Worm (Caenorhabditis elegans) whole organism, young adult: Measurements from ENCODE around the gene ZK180.7.
A peak's percentile ranks its signal among the peaks of the same experiment; 100 is the strongest.

Experiments
- B0261.1 ChIP-seq: sonication (generic microtip); optimal IDR thresholded peaks from 2 replicates; lab custom pipeline; 2016; ENCODE audit warnings: mild to moderate bottlenecking, missing genetic modification characterization, moderate library complexity, missing compliant biosample characterization
- C06A6.2 ChIP-seq: fragments of 200-800 bp; sonication (Bioruptor generic); conservative IDR thresholded peaks from 2 replicates; pipeline ENCODE4 v1.3.6; 2022; ENCODE audit warnings: missing genetic modification characterization, missing compliant biosample characterization
- F23B12.7 ChIP-seq: sonication (generic microtip); optimal IDR thresholded peaks from 2 replicates; lab custom pipeline; 2017; ENCODE audit warnings: missing genetic modification characterization, mild to moderate bottlenecking, missing compliant biosample characterization, antibody characterized with exemption, moderate library complexity; ENCODE audit not compliant: insufficient read depth
- F37B4.10 ChIP-seq: fragments of 200-800 bp; sonication (Bioruptor generic); IDR thresholded peaks from 2 replicates; pipeline ENCODE4 v1.3.6; 2022; ENCODE audit warnings: missing genetic modification characterization, missing compliant biosample characterization
- K11D2.4 ChIP-seq: fragments of 200-800 bp; sonication (Bioruptor generic); IDR thresholded peaks from 2 replicates; pipeline ENCODE4 v1.3.6; 2022; ENCODE audit warnings: missing genetic modification reagents, missing genetic modification characterization, missing compliant biosample characterization
- K12H6.12 ChIP-seq: fragments of 200-800 bp; sonication (Bioruptor generic); optimal IDR thresholded peaks from 2 replicates; lab custom pipeline; 2018; ENCODE audit warnings: mild to moderate bottlenecking, missing genetic modification characterization, missing compliant biosample characterization
- T26A5.8 ChIP-seq: sonication (generic microtip); optimal IDR thresholded peaks from 2 replicates; lab custom pipeline; 2016; ENCODE audit warnings: missing genetic modification characterization, missing compliant biosample characterization
- Y67H2A.10 ChIP-seq: fragments of 200-800 bp; sonication (Bioruptor generic); conservative IDR thresholded peaks from 2 replicates; pipeline ENCODE4 v1.3.6; 2022; ENCODE audit warnings: missing genetic modification reagents, missing genetic modification characterization, missing compliant biosample characterization
- Y95B8A.8 ChIP-seq: fragments of 200-800 bp; sonication (Bioruptor generic); IDR thresholded peaks from 2 replicates; pipeline ENCODE4 v1.3.6; 2022; ENCODE audit warnings: missing genetic modification reagents, missing genetic modification characterization, missing compliant biosample characterization
- akir-1 ChIP-seq: fragments of 200-800 bp; sonication (Bioruptor generic); optimal IDR thresholded peaks from 2 replicates; lab custom pipeline; 2018; ENCODE audit warnings: mild to moderate bottlenecking, missing genetic modification characterization, moderate library complexity, missing compliant biosample characterization
- aptf-2 ChIP-seq: fragments of 200-800 bp; sonication (Bioruptor generic); conservative IDR thresholded peaks from 2 replicates; pipeline ENCODE4 v1.3.6; 2022; ENCODE audit warnings: missing genetic modification reagents, missing genetic modification characterization, missing compliant biosample characterization
- atf-7 ChIP-seq: sonication (generic microtip); optimal IDR thresholded peaks from 2 replicates; lab custom pipeline; 2017; ENCODE audit warnings: mild to moderate bottlenecking, missing genetic modification characterization, missing compliant biosample characterization
- attf-3 ChIP-seq: fragments of 200-800 bp; sonication (Bioruptor generic); conservative IDR thresholded peaks from 2 replicates; pipeline ENCODE4 v1.3.6; 2022; ENCODE audit warnings: missing genetic modification reagents, missing genetic modification characterization, missing compliant biosample characterization
- attf-5 ChIP-seq: fragments of 200-800 bp; sonication (Bioruptor generic); optimal IDR thresholded peaks from 2 replicates; lab custom pipeline; 2018; ENCODE audit warnings: mild to moderate bottlenecking, missing genetic modification characterization, missing compliant biosample characterization
- ceh-79 ChIP-seq: sonication (generic microtip); optimal IDR thresholded peaks from 2 replicates; lab custom pipeline; 2017; ENCODE audit warnings: mild to moderate bottlenecking, missing genetic modification characterization, missing compliant biosample characterization
- ceh-91 ChIP-seq: fragments of 200-800 bp; sonication (Bioruptor generic); IDR thresholded peaks from 2 replicates; pipeline ENCODE4 v1.3.6; 2022; ENCODE audit warnings: missing genetic modification reagents, missing genetic modification characterization, missing compliant biosample characterization
- dpff-1 ChIP-seq: sonication (generic microtip); optimal IDR thresholded peaks from 2 replicates; lab custom pipeline; 2017; ENCODE audit warnings: mild to moderate bottlenecking, missing genetic modification characterization, missing compliant biosample characterization
- dpl-1 ChIP-seq: fragments of 150-350 bp; optimal IDR thresholded peaks from 2 replicates; lab custom pipeline; 2014; ENCODE audit warnings: missing biosample characterization, missing genetic modification reagents, missing genetic modification characterization
- egl-18 ChIP-seq: fragments of 200-800 bp; sonication (Bioruptor generic); IDR thresholded peaks from 2 replicates; pipeline ENCODE4 v1.3.6; 2022; ENCODE audit warnings: missing genetic modification reagents, missing genetic modification characterization, missing compliant biosample characterization
- egl-44 ChIP-seq: fragments of 200-800 bp; sonication (Bioruptor generic); IDR thresholded peaks from 2 replicates; pipeline ENCODE4 v1.3.6; 2022; ENCODE audit warnings: missing genetic modification reagents, missing genetic modification characterization, missing compliant biosample characterization
- ets-4 ChIP-seq: fragments of 200-800 bp; sonication (Bioruptor generic); optimal IDR thresholded peaks from 2 replicates; lab custom pipeline; 2018; ENCODE audit warnings: mild to moderate bottlenecking, missing genetic modification characterization, missing compliant biosample characterization
- hlh-26 ChIP-seq: fragments of 200-800 bp; sonication (Bioruptor generic); conservative IDR thresholded peaks from 2 replicates; pipeline ENCODE4 v1.3.6; 2022; ENCODE audit warnings: missing genetic modification reagents, missing genetic modification characterization, missing compliant biosample characterization
- hmg-20 ChIP-seq: fragments of 200-800 bp; sonication (Bioruptor generic); IDR thresholded peaks from 2 replicates; pipeline ENCODE4 v1.3.6; 2022; ENCODE audit warnings: missing genetic modification reagents, missing genetic modification characterization, missing compliant biosample characterization
- lag-1 ChIP-seq: fragments of 200-800 bp; sonication (Bioruptor generic); IDR thresholded peaks from 2 replicates; pipeline ENCODE4 v1.3.6; 2022; ENCODE audit warnings: missing genetic modification reagents, missing genetic modification characterization, missing compliant biosample characterization
- lin-40 ChIP-seq: sonication (generic microtip); optimal IDR thresholded peaks from 2 replicates; lab custom pipeline; 2016; ENCODE audit warnings: missing genetic modification characterization, mild to moderate bottlenecking, missing compliant biosample characterization, missing genotype, missing genetic modification reagents
- lsl-1 ChIP-seq: fragments of 200-800 bp; sonication (Bioruptor generic); optimal IDR thresholded peaks from 2 replicates; lab custom pipeline; 2018; ENCODE audit warnings: mild to moderate bottlenecking, missing genetic modification characterization, moderate library complexity, missing compliant biosample characterization
- lsy-27 ChIP-seq: sonication (generic microtip); optimal IDR thresholded peaks from 2 replicates; lab custom pipeline; 2017; ENCODE audit warnings: missing genetic modification characterization, mild to moderate bottlenecking, missing compliant biosample characterization, antibody characterized with exemption, missing genotype, borderline replicate concordance; ENCODE audit not compliant: insufficient read depth
- madf-8 ChIP-seq: fragments of 200-800 bp; sonication (Bioruptor generic); conservative IDR thresholded peaks from 2 replicates; pipeline ENCODE4 v1.3.6; 2022; ENCODE audit warnings: missing genetic modification reagents, missing genetic modification characterization, missing compliant biosample characterization
- mcd-1 ChIP-seq: fragments of 200-800 bp; sonication (Bioruptor generic); IDR thresholded peaks from 2 replicates; pipeline ENCODE4 v1.3.6; 2022; ENCODE audit warnings: missing genetic modification reagents, missing genetic modification characterization, missing compliant biosample characterization
- mxl-1 ChIP-seq: sonication (generic microtip); optimal IDR thresholded peaks from 2 replicates; lab custom pipeline; 2016; ENCODE audit warnings: missing genetic modification characterization, missing compliant biosample characterization
- nfya-2 ChIP-seq: fragments of 200-800 bp; sonication (Bioruptor generic); IDR thresholded peaks from 2 replicates; pipeline ENCODE4 v1.3.6; 2022; ENCODE audit warnings: missing genetic modification reagents, missing genetic modification characterization, missing compliant biosample characterization
- nfyb-1 ChIP-seq: fragments of 200-800 bp; sonication (Bioruptor generic); IDR thresholded peaks from 2 replicates; pipeline ENCODE4 v1.3.6; 2022; ENCODE audit warnings: missing genetic modification reagents, missing genetic modification characterization, missing compliant biosample characterization
- nhr-120 ChIP-seq: fragments of 200-800 bp; sonication (Bioruptor generic); IDR thresholded peaks from 2 replicates; pipeline ENCODE4 v1.3.6; 2022; ENCODE audit warnings: missing genetic modification characterization, missing compliant biosample characterization
- nhr-179 ChIP-seq: sonication (generic microtip); optimal IDR thresholded peaks from 2 replicates; lab custom pipeline; 2016; ENCODE audit warnings: mild to moderate bottlenecking, missing genetic modification characterization, missing compliant biosample characterization
- rcor-1 ChIP-seq: fragments of 200-800 bp; sonication (Bioruptor generic); IDR thresholded peaks from 2 replicates; pipeline ENCODE4 v1.3.6; 2022; ENCODE audit warnings: missing genetic modification reagents, missing genetic modification characterization, missing compliant biosample characterization
- repo-1 ChIP-seq: sonication (generic microtip); optimal IDR thresholded peaks from 2 replicates; lab custom pipeline; 2017; ENCODE audit warnings: mild to moderate bottlenecking, missing genetic modification characterization, missing compliant biosample characterization
- snpc-3.4 ChIP-seq: sonication (generic microtip); optimal IDR thresholded peaks from 2 replicates; lab custom pipeline; 2017; ENCODE audit warnings: missing genetic modification characterization, mild to moderate bottlenecking, missing compliant biosample characterization, antibody characterized with exemption, moderate library complexity, missing genotype, missing genetic modification reagents
- snpc-4 ChIP-seq, 5 experiments: fragments of 150-350 bp in 1 of 5; sonication (generic microtip) in 4 of 5; optimal IDR thresholded peaks; 2 replicates each; lab custom pipeline; 2014 to 2018; ENCODE audit warnings: missing genetic modification characterization in 5 of 5, missing biosample characterization in 3 of 5, antibody characterized with exemption in 2 of 5, mild to moderate bottlenecking in 2 of 5, missing compliant biosample characterization in 2 of 5, missing genotype in 2 of 5, moderate library complexity in 2 of 5, missing genetic modification reagents in 1 of 5
- tbx-9 ChIP-seq: sonication (generic microtip); optimal IDR thresholded peaks from 2 replicates; lab custom pipeline; 2016; ENCODE audit warnings: borderline replicate concordance, missing genetic modification characterization, inconsistent platforms, missing compliant biosample characterization
- unc-62 ChIP-seq: fragments of 150-350 bp; optimal IDR thresholded peaks from 2 replicates; lab custom pipeline; 2014; ENCODE audit warnings: missing biosample characterization, missing genetic modification reagents, missing genetic modification characterization

Gene ZK180.7

DNA sequence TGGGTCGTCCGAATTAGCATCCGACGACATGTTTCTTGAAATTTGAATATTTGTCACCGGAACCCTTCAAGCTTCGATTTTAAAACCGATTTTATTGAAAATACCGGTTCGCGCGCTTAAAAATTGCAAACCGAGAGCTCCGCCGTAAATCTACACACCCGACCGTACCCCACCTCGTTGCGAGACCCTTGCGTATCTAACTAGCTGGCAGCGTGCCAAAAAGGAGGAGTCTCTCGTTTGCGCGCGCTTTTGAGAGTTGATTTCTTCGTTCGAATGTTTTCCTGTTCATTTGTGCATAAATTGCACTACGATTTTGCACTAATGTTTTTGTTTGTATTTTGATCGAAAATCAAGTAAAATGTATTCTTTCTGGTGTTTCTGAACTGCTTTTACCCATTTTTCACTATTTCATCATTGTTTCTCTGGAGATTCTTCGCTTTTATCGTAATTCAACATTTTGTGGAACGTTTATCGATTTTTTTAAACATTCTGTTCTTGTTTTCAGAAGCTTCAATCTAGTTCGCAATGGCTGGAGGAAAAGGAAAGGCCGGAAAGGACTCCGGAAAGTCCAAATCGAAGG lies 44.5 kb upstream of the ZK180.7 start, which contains the start of the genes wapl-1 and htz-1 (continued):
- TF ChIP-seq nhr-120 (GFP tag; lab: Robert Waterston, UW): no peak
- TF ChIP-seq dpff-1 (tag; lab: Kevin White, UChicago): no peak
- TF ChIP-seq atf-7: peak; percentile 72
- TF ChIP-seq nhr-179 (tag; lab: Kevin White, UChicago): no peak
- no peak for TF ChIP-seq hlh-26 (GFP tag; lab: Robert Waterston, UW)
- TF ChIP-seq rcor-1 (GFP tag; lab: Robert Waterston, UW): peak; percentile 92
- peak; percentile 85 for TF ChIP-seq K12H6.12 (tag; lab: Kevin White, UChicago)
- no peak for TF ChIP-seq mxl-1 (tag; lab: Kevin White, UChicago)
- no peak for TF ChIP-seq ceh-79 (tag; lab: Kevin White, UChicago)
- TF ChIP-seq snpc-4 (GFP tag; optimal IDR thresholded peaks at IDR 0.05; lab: Kevin White, UChicago): peak; percentile 23
- TF ChIP-seq snpc-4 (tag; optimal IDR thresholded peaks at IDR 0.05; lab: Kevin White, UChicago): peak; percentile 73 to 85 (median 83)
- TF ChIP-seq attf-3: peak; percentile 67
- no peak for TF ChIP-seq lag-1 (GFP tag; lab: Robert Waterston, UW)
- TF ChIP-seq attf-5 (GFP tag; lab: Kevin White, UChicago): peak; percentile 94
- TF ChIP-seq aptf-2 (GFP tag; lab: Robert Waterston, UW): no peak
- peak; percentile 93 for TF ChIP-seq lin-40 (tag; lab: Kevin White, UChicago)
- TF ChIP-seq akir-1 (GFP tag; lab: Kevin White, UChicago): peak; percentile 54
- peak; percentile 63 for TF ChIP-seq lsy-27
- TF ChIP-seq unc-62 (GFP tag; lab: Kevin White, UChicago): peak; percentile 21
- peak; percentile 93 for TF ChIP-seq Y95B8A.8 (GFP tag; lab: Robert Waterston, UW)
- TF ChIP-seq madf-8: peak; percentile 84
- TF ChIP-seq nfyb-1 (GFP tag; lab: Robert Waterston, UW): peak; percentile 93
- TF ChIP-seq dpl-1 (GFP tag; lab: Kevin White, UChicago): peak; percentile 89
- no peak for TF ChIP-seq nfya-2 (GFP tag; lab: Robert Waterston, UW)
- TF ChIP-seq B0261.1: no peak
- no peak for TF ChIP-seq ets-4 (GFP tag; lab: Kevin White, UChicago)
- TF ChIP-seq C06A6.2: peak; percentile 85
- TF ChIP-seq lsl-1 (GFP tag; lab: Kevin White, UChicago): peak; percentile 96
- TF ChIP-seq F23B12.7: peak; percentile 58
- peak; percentile 88 for TF ChIP-seq K11D2.4 (GFP tag; lab: Robert Waterston, UW)
- TF ChIP-seq F37B4.10 (GFP tag; lab: Robert Waterston, UW): no peak
- TF ChIP-seq hmg-20 (GFP tag; lab: Robert Waterston, UW): peak; percentile 65
- TF ChIP-seq egl-44 (GFP tag; lab: Robert Waterston, UW): no peak
- no peak for TF ChIP-seq egl-18 (GFP tag; lab: Robert Waterston, UW)
- TF ChIP-seq mcd-1 (GFP tag; lab: Robert Waterston, UW): peak; percentile 93
- no peak for TF ChIP-seq tbx-9 (tag; lab: Kevin White, UChicago)
- peak; percentile 80 for TF ChIP-seq repo-1
- TF ChIP-seq snpc-3.4: peak; percentile 90
- TF ChIP-seq Y67H2A.10: 0 out of 2 replicates have a peak, but pooled peaks have one; percentile 66
- no peak for TF ChIP-seq T26A5.8 (tag; lab: Kevin White, UChicago)
- peak; percentile 93 for TF ChIP-seq ceh-91 (GFP tag; lab: Robert Waterston, UW)
